Fruit fly (Drosophila melanogaster) Kc167 (cell line): ENCODE measurements around the gene Sf3b5.

Experiments used
- Myc ChIP-seq: fragments of >200 bp; optimal IDR thresholded peaks from 2 replicates; lab custom pipeline; 2017; ENCODE audit warnings: missing external identifiers
- Sin3A ChIP-seq: fragments of >200 bp; optimal IDR thresholded peaks from 2 replicates; lab custom pipeline; 2018; ENCODE audit warnings: missing external identifiers
- h ChIP-seq: fragments of >200 bp; optimal IDR thresholded peaks from 3 replicates; lab custom pipeline; 2018; ENCODE audit warnings: missing external identifiers
- insv ChIP-seq: fragments of >200 bp; optimal IDR thresholded peaks from 3 replicates; lab custom pipeline; 2018; ENCODE audit warnings: missing external identifiers
- psq ChIP-seq: fragments of >200 bp; optimal IDR thresholded peaks from 2 replicates; lab custom pipeline; 2017; ENCODE audit warnings: missing external identifiers

dm6 chr3R:8979850-8980775 is 35.0 kb downstream of the Sf3b5 start:
- TF ChIP-seq h (no peak), psq (lab: Kevin White, UChicago) (no peak), insv (lab: Kevin White, UChicago) (no peak), Sin3A (lab: Kevin White, UChicago) (no peak), Myc (lab: Kevin White, UChicago) (no peak)
